Worm (Caenorhabditis elegans) whole organism, L4 larva: Measurements from ENCODE around the gene tra-4.

Experiments
- F26F4.8 ChIP-seq: fragments of 200-800 bp; sonication (Bioruptor generic); conservative IDR thresholded peaks from 2 replicates; pipeline ENCODE4 v1.3.6; 2022; ENCODE audit warnings: missing genetic modification characterization, missing compliant biosample characterization
- R02D3.7 ChIP-seq: fragments of 150-350 bp; sonication (generic microtip); optimal IDR thresholded peaks from 3 replicates; lab custom pipeline; 2014; ENCODE audit warnings: missing biosample characterization, missing genetic modification characterization
- T20F7.1 ChIP-seq: fragments of 200-800 bp; sonication (Bioruptor generic); optimal IDR thresholded peaks from 2 replicates; lab custom pipeline; 2018; ENCODE audit warnings: mild to moderate bottlenecking, missing genetic modification characterization, missing compliant biosample characterization
- aha-1 ChIP-seq: fragments of 150-350 bp; peaks from one replicate; lab custom pipeline; 2014; ENCODE audit warnings: missing biosample characterization, missing genetic modification characterization
- attf-4 ChIP-seq: sonication (generic microtip); optimal IDR thresholded peaks from 3 replicates; lab custom pipeline; 2017; ENCODE audit warnings: missing biosample characterization, missing genetic modification characterization
- ceh-20 ChIP-seq: fragments of 200-800 bp; sonication (Bioruptor generic); IDR thresholded peaks from 2 replicates; pipeline ENCODE4 v1.3.6; 2022; ENCODE audit warnings: missing genetic modification reagents, missing genetic modification characterization, missing compliant biosample characterization
- cey-2 ChIP-seq: sonication (generic microtip); optimal IDR thresholded peaks from 3 replicates; lab custom pipeline; 2017; ENCODE audit warnings: missing genetic modification characterization, mild to moderate bottlenecking, missing compliant biosample characterization, antibody characterized with exemption, borderline replicate concordance; ENCODE audit not compliant: insufficient read depth
- daf-12 ChIP-seq: fragments of 150-350 bp; optimal IDR thresholded peaks from 2 replicates; lab custom pipeline; 2014; ENCODE audit warnings: missing biosample characterization, missing genetic modification reagents, missing genetic modification characterization
- dmd-6 ChIP-seq: fragments of 200-800 bp; sonication (Bioruptor generic); IDR thresholded peaks from 2 replicates; pipeline ENCODE4 v1.3.6; 2022; ENCODE audit warnings: missing genetic modification reagents, missing genetic modification characterization, missing compliant biosample characterization
- dmd-8 ChIP-seq: fragments of 200-800 bp; sonication (Bioruptor generic); IDR thresholded peaks from 2 replicates; pipeline ENCODE4 v1.3.6; 2022; ENCODE audit warnings: missing genetic modification characterization, missing compliant biosample characterization
- dmd-9 ChIP-seq: fragments of 200-800 bp; sonication (Bioruptor generic); IDR thresholded peaks from 2 replicates; pipeline ENCODE4 v1.3.6; 2022; ENCODE audit warnings: missing genetic modification reagents, missing genetic modification characterization, missing compliant biosample characterization
- dpl-1 ChIP-seq: fragments of 150-350 bp; optimal IDR thresholded peaks from 2 replicates; lab custom pipeline; 2014; ENCODE audit warnings: missing biosample characterization, missing genetic modification reagents, missing genetic modification characterization
- duxl-1 ChIP-seq: sonication (generic microtip); optimal IDR thresholded peaks from 2 replicates; lab custom pipeline; 2016; ENCODE audit warnings: mild to moderate bottlenecking, missing genetic modification characterization, moderate library complexity, missing compliant biosample characterization; ENCODE audit not compliant: poor library complexity
- dve-1 ChIP-seq: sonication (generic microtip); optimal IDR thresholded peaks from 2 replicates; lab custom pipeline; 2017; ENCODE audit warnings: antibody characterized with exemption, mild to moderate bottlenecking, missing genetic modification characterization, missing compliant biosample characterization; ENCODE audit not compliant: insufficient read depth
- egl-27 ChIP-seq: sonication (generic microtip); optimal IDR thresholded peaks from 3 replicates; lab custom pipeline; 2017; ENCODE audit warnings: missing biosample characterization, missing genetic modification reagents, missing genetic modification characterization
- egl-43 ChIP-seq: fragments of 200-800 bp; sonication (Bioruptor generic); IDR thresholded peaks from 2 replicates; pipeline ENCODE4 v1.3.6; 2022; ENCODE audit warnings: missing genetic modification reagents, missing genetic modification characterization, missing compliant biosample characterization
- gei-8 ChIP-seq: fragments of 200-800 bp; sonication (Bioruptor generic); optimal IDR thresholded peaks from 2 replicates; lab custom pipeline; 2018; ENCODE audit warnings: mild to moderate bottlenecking, missing genetic modification characterization, missing compliant biosample characterization
- hmg-1.1 ChIP-seq: fragments of 200-800 bp; sonication (Bioruptor generic); IDR thresholded peaks from 2 replicates; pipeline ENCODE4 v1.3.6; 2022; ENCODE audit warnings: missing genetic modification reagents, missing genetic modification characterization, missing compliant biosample characterization
- lin-1 ChIP-seq: fragments of 200-800 bp; sonication (Bioruptor generic); IDR thresholded peaks from 2 replicates; pipeline ENCODE4 v1.3.6; 2022; ENCODE audit warnings: missing genetic modification reagents, missing genetic modification characterization, missing compliant biosample characterization
- lin-15B ChIP-seq: fragments of 150-350 bp; sonication (generic microtip); optimal IDR thresholded peaks from 3 replicates; lab custom pipeline; 2014; ENCODE audit warnings: missing biosample characterization, missing genetic modification characterization
- madf-5 ChIP-seq, 2 experiments: fragments of 200-800 bp; sonication (Bioruptor generic); IDR thresholded peaks; 2 replicates each; pipeline ENCODE4 v1.3.6; 2022; ENCODE audit warnings: missing compliant biosample characterization in 2 of 2, missing genetic modification characterization in 2 of 2
- mdl-1 ChIP-seq, 2 experiments: fragments of 150-350 bp in 1 of 2; sonication (generic microtip) in 1 of 2; optimal IDR thresholded peaks; 2 replicates each; lab custom pipeline; 2014 to 2017; ENCODE audit warnings: missing biosample characterization in 2 of 2, missing genetic modification characterization in 2 of 2
- mdt-29 ChIP-seq: fragments of 200-800 bp; sonication (Bioruptor generic); IDR thresholded peaks from 2 replicates; pipeline ENCODE4 v1.3.6; 2022; ENCODE audit warnings: missing genetic modification reagents, missing genetic modification characterization, missing compliant biosample characterization
- mes-2 ChIP-seq: sonication (generic microtip); optimal IDR thresholded peaks from 2 replicates; lab custom pipeline; 2016; ENCODE audit warnings: missing genotype, mild to moderate bottlenecking, missing genetic modification characterization, missing compliant biosample characterization; ENCODE audit not compliant: poor library complexity, severe bottlenecking
- mxl-2 ChIP-seq: fragments of 200-800 bp; sonication (Bioruptor generic); conservative IDR thresholded peaks from 2 replicates; pipeline ENCODE4 v1.3.6; 2022; ENCODE audit warnings: missing genetic modification reagents, missing genetic modification characterization, missing compliant biosample characterization
- nhr-10 ChIP-seq: fragments of 150-350 bp; optimal IDR thresholded peaks from 2 replicates; lab custom pipeline; 2014; ENCODE audit warnings: missing biosample characterization, missing genetic modification characterization
- nhr-111 ChIP-seq: fragments of 200-800 bp; sonication (Bioruptor generic); optimal IDR thresholded peaks from 2 replicates; lab custom pipeline; 2018; ENCODE audit warnings: mild to moderate bottlenecking, missing genetic modification characterization, missing compliant biosample characterization
- nhr-237 ChIP-seq: sonication (generic microtip); optimal IDR thresholded peaks from 2 replicates; lab custom pipeline; 2017; ENCODE audit warnings: missing biosample characterization, missing genetic modification characterization
- nhr-41 ChIP-seq: fragments of 200-800 bp; sonication (Bioruptor generic); IDR thresholded peaks from 2 replicates; pipeline ENCODE4 v1.3.6; 2022; ENCODE audit warnings: missing genetic modification reagents, missing genetic modification characterization, missing compliant biosample characterization
- nhr-42 ChIP-seq: fragments of 200-800 bp; sonication (Bioruptor generic); IDR thresholded peaks from 2 replicates; pipeline ENCODE4 v1.3.6; 2022; ENCODE audit warnings: missing genetic modification characterization, missing compliant biosample characterization
- php-3 ChIP-seq: fragments of 200-800 bp; sonication (Bioruptor generic); IDR thresholded peaks from 2 replicates; pipeline ENCODE4 v1.3.6; 2022; ENCODE audit warnings: missing genetic modification reagents, missing genetic modification characterization, missing compliant biosample characterization
- rbr-2 ChIP-seq: sonication (generic microtip); optimal IDR thresholded peaks from 2 replicates; lab custom pipeline; 2016; ENCODE audit warnings: missing genotype, missing genetic modification characterization, missing compliant biosample characterization
- snpc-1.2 ChIP-seq: fragments of 200-800 bp; sonication (Bioruptor generic); IDR thresholded peaks from 2 replicates; pipeline ENCODE4 v1.3.6; 2022; ENCODE audit warnings: missing genetic modification reagents, missing genetic modification characterization, missing compliant biosample characterization
- snpc-4 ChIP-seq: fragments of 150-350 bp; optimal IDR thresholded peaks from 2 replicates; lab custom pipeline; 2014; ENCODE audit warnings: missing biosample characterization, missing genetic modification characterization
- spr-1 ChIP-seq: sonication (generic microtip); optimal IDR thresholded peaks from 2 replicates; lab custom pipeline; 2016; ENCODE audit warnings: mild to moderate bottlenecking, missing genetic modification characterization, missing compliant biosample characterization
- tra-1 ChIP-seq: fragments of 200-800 bp; sonication (Bioruptor generic); IDR thresholded peaks from 2 replicates; pipeline ENCODE4 v1.3.6; 2022; ENCODE audit warnings: missing genetic modification reagents, missing genetic modification characterization, missing compliant biosample characterization
- unc-130 ChIP-seq: sonication (generic microtip); optimal IDR thresholded peaks from 2 replicates; lab custom pipeline; 2016; ENCODE audit warnings: missing genetic modification reagents, missing genetic modification characterization, missing compliant biosample characterization
- zip-2 ChIP-seq: fragments of 150-350 bp; optimal IDR thresholded peaks from 2 replicates; lab custom pipeline; 2014; ENCODE audit warnings: missing biosample characterization, missing genetic modification characterization

The tra-4 gene

ce11 chrX:2893026-2893662, 35.7 kb upstream of the tra-4 start (continued):
- no peak for TF ChIP-seq mdl-1 (tag; optimal IDR thresholded peaks at IDR 0.05; lab: Kevin White, UChicago)
- TF ChIP-seq dmd-6 (GFP tag; lab: Robert Waterston, UW), result 0 out of 2 replicates have a peak, but pooled peaks have one; percentile 14
- no peak for TF ChIP-seq dmd-9 (GFP tag; lab: Robert Waterston, UW)
- TF ChIP-seq cey-2, result no peak
- TF ChIP-seq gei-8 (GFP tag; lab: Kevin White, UChicago), result no peak
- peak; percentile 12 for TF ChIP-seq duxl-1 (tag; lab: Kevin White, UChicago)
- TF ChIP-seq daf-12 (tag; lab: Kevin White, UChicago), result no peak
- no peak for TF ChIP-seq nhr-10 (tag; lab: Kevin White, UChicago)
- no peak for TF ChIP-seq T20F7.1 (GFP tag; lab: Kevin White, UChicago)
- no peak for TF ChIP-seq dpl-1 (GFP tag; lab: Kevin White, UChicago)
- TF ChIP-seq snpc-1.2 (GFP tag; lab: Robert Waterston, UW), result no peak
- TF ChIP-seq unc-130 (GFP tag; lab: Kevin White, UChicago), result no peak
- TF ChIP-seq aha-1 (tag; lab: Kevin White, UChicago), result peak; percentile 79
- TF ChIP-seq nhr-42, result 0 out of 2 replicates have a peak, but pooled peaks have one; percentile 9
- TF ChIP-seq dve-1 (tag; lab: Kevin White, UChicago), result no peak
- TF ChIP-seq dmd-8 (GFP tag; lab: Robert Waterston, UW), result no peak
- no peak for TF ChIP-seq lin-15B (tag; lab: Kevin White, UChicago)
- TF ChIP-seq ceh-20 (GFP tag; lab: Robert Waterston, UW), result no peak
- peak; percentile 7 for TF ChIP-seq rbr-2 (tag; lab: Kevin White, UChicago)
- no peak for TF ChIP-seq tra-1 (GFP tag; lab: Robert Waterston, UW)
- no peak for TF ChIP-seq hmg-1.1 (GFP tag; lab: Robert Waterston, UW)
- TF ChIP-seq mxl-2 (GFP tag; lab: Robert Waterston, UW), result peak; percentile 46; the same call in 1 of the 2 replicates
- no peak for TF ChIP-seq php-3 (GFP tag; lab: Robert Waterston, UW)
- TF ChIP-seq zip-2 (tag; lab: Kevin White, UChicago), result no peak
- no peak for TF ChIP-seq madf-5 (GFP tag; IDR thresholded peaks at IDR 0.05; lab: Robert Waterston, UW)
- no peak for TF ChIP-seq R02D3.7 (tag; lab: Kevin White, UChicago)
- no peak for TF ChIP-seq lin-1 (GFP tag; lab: Robert Waterston, UW)
- TF ChIP-seq egl-43, result no peak
- TF ChIP-seq nhr-111 (GFP tag; lab: Kevin White, UChicago), result no peak
- no peak for TF ChIP-seq mdt-29 (GFP tag; lab: Robert Waterston, UW)
- peak; percentile 18 for TF ChIP-seq mes-2 (tag; lab: Kevin White, UChicago)
- TF ChIP-seq spr-1 (tag; lab: Kevin White, UChicago), result no peak
- no peak for TF ChIP-seq nhr-237

- peak; percentile 73 for TF ChIP-seq snpc-4 (tag; lab: Kevin White, UChicago)
- TF ChIP-seq nhr-42, result 0 out of 2 replicates have a peak, but pooled peaks have one; percentile 58
- no peak for TF ChIP-seq F26F4.8 (GFP tag; lab: Robert Waterston, UW)
- TF ChIP-seq mdt-29 (GFP tag; lab: Robert Waterston, UW), result 0 out of 2 replicates have a peak, but pooled peaks have one; percentile 19
- no peak for TF ChIP-seq nhr-41 (GFP tag; lab: Robert Waterston, UW)
- no peak for TF ChIP-seq cey-2
- no peak for TF ChIP-seq attf-4
- 0 out of 2 replicates have a peak, but pooled peaks have one; percentile 40 for TF ChIP-seq snpc-1.2 (GFP tag; lab: Robert Waterston, UW)
- TF ChIP-seq egl-27, result no peak
- TF ChIP-seq R02D3.7 (tag; lab: Kevin White, UChicago), result no peak
These were observed 34.5 kb upstream of the tra-4 start for ce11 chrX:2891879-2892278.
